Worm (Caenorhabditis elegans): ENCODE results near the gene math-5.

- TF ChIP-seq ces-1 (GFP tag; optimal IDR thresholded peaks at IDR 0.05) (no peak), elt-3 (tag; optimal IDR thresholded peaks at IDR 0.05) (no peak), ztf-11 (tag; optimal IDR thresholded peaks at IDR 0.05) (no peak), nhr-12 (tag; optimal IDR thresholded peaks at IDR 0.05) (no peak), elt-1 (tag; optimal IDR thresholded peaks at IDR 0.05; ENCODE audit: borderline replicate concordance, insufficient read depth) (no peak), nhr-76 (tag; optimal IDR thresholded peaks at IDR 0.05) (no peak), lin-32 (GFP tag; optimal IDR thresholded peaks at IDR 0.05) (no peak), unc-62 (GFP tag; optimal IDR thresholded peaks at IDR 0.05) (no peak), zip-8 (tag; optimal IDR thresholded peaks at IDR 0.05) (no peak), nhr-28 (tag; optimal IDR thresholded peaks at IDR 0.05) (no peak)
Observed at ce11 chrII:1924459-1924858, 41.9 kb upstream of the math-5 start, which contains the start of gene F52C6.3.

All from whole organism, mixed stage, embryonic.